Fruit fly (Drosophila melanogaster) whole organism, wandering third instar larva: Measurements from ENCODE around the gene bocks.

Experiments
- Abd-B ChIP-seq: fragments of >200 bp; optimal IDR thresholded peaks from 2 replicates; lab custom pipeline; 2017; ENCODE audit warnings: missing biosample characterization, missing genetic modification characterization
- CG32264 ChIP-seq: fragments of 200-800 bp; sonication (Bioruptor generic); optimal IDR thresholded peaks from 2 replicates; lab custom pipeline; 2016; ENCODE audit warnings: missing biosample characterization, missing genetic modification characterization
- CG9705 ChIP-seq: fragments of 200-800 bp; sonication (Bioruptor generic); optimal IDR thresholded peaks from 2 replicates; lab custom pipeline; 2018; ENCODE audit warnings: missing biosample characterization, mild to moderate bottlenecking, missing genetic modification characterization
- CrebA ChIP-seq: fragments of 200-800 bp; sonication (Bioruptor generic); optimal IDR thresholded peaks from 2 replicates; lab custom pipeline; 2016; ENCODE audit warnings: missing biosample characterization, mild to moderate bottlenecking, missing genetic modification characterization, borderline replicate concordance
- Dfd ChIP-seq: fragments of >200 bp; optimal IDR thresholded peaks from 2 replicates; lab custom pipeline; 2017; ENCODE audit warnings: missing biosample characterization, missing genetic modification characterization
- Dif ChIP-seq: fragments of 200-275, 200-300 bp; sonication (Bioruptor generic); optimal IDR thresholded peaks from 2 replicates; lab custom pipeline; 2018; ENCODE audit warnings: missing biosample characterization, missing genetic modification characterization; ENCODE audit not compliant: partially characterized antibody
- GATAd ChIP-seq: sonication (Bioruptor generic); optimal IDR thresholded peaks from 2 replicates; lab custom pipeline; 2016; ENCODE audit warnings: missing biosample characterization, missing genetic modification characterization
- HLH106 ChIP-seq: fragments of 200-800 bp; optimal IDR thresholded peaks from 3 replicates; lab custom pipeline; 2019; ENCODE audit warnings: missing biosample characterization, mild to moderate bottlenecking, missing genetic modification characterization, moderate library complexity
- Hnf4 ChIP-seq: fragments of 200-800 bp; sonication (Bioruptor generic); optimal IDR thresholded peaks from 2 replicates; lab custom pipeline; 2016; ENCODE audit warnings: missing biosample characterization, mild to moderate bottlenecking, missing genetic modification characterization
- Hr78 ChIP-seq: fragments of >200 bp; optimal IDR thresholded peaks from 2 replicates; lab custom pipeline; 2017; ENCODE audit warnings: missing biosample characterization, missing genetic modification characterization
- Hr83 ChIP-seq: fragments of 200-300 bp; sonication (Bioruptor generic); optimal IDR thresholded peaks from 2 replicates; lab custom pipeline; 2016; ENCODE audit warnings: missing biosample characterization, mild to moderate bottlenecking, missing genetic modification characterization, moderate library complexity; ENCODE audit not compliant: poor library complexity, severe bottlenecking
- Jra ChIP-seq: sonication (Bioruptor generic); optimal IDR thresholded peaks from 2 replicates; lab custom pipeline; 2016; ENCODE audit warnings: missing biosample characterization, missing genetic modification characterization
- Mio ChIP-seq: sonication (Bioruptor generic); optimal IDR thresholded peaks from 2 replicates; lab custom pipeline; 2016; ENCODE audit warnings: missing biosample characterization, missing genetic modification characterization
- Myc ChIP-seq: fragments of >200 bp; optimal IDR thresholded peaks from 2 replicates; lab custom pipeline; 2017
- N ChIP-seq: fragments of >200 bp; optimal IDR thresholded peaks from 2 replicates; lab custom pipeline; 2018; ENCODE audit warnings: missing biosample characterization, missing external identifiers, missing genetic modification characterization
- OdsH ChIP-seq: fragments of 200-800 bp; sonication (Bioruptor generic); optimal IDR thresholded peaks from 2 replicates; lab custom pipeline; 2016; ENCODE audit warnings: missing biosample characterization, mild to moderate bottlenecking, missing genetic modification characterization
- Rel ChIP-seq, 2 experiments: fragments of 200-800 bp; sonication (Bioruptor generic) in 1 of 2; optimal IDR thresholded peaks; 2 replicates in 1 of 2; 3 replicates in 1 of 2; lab custom pipeline; 2016 to 2019; ENCODE audit warnings: mild to moderate bottlenecking in 2 of 2, missing biosample characterization in 2 of 2, missing genetic modification characterization in 2 of 2, moderate library complexity in 1 of 2
- Sp1 ChIP-seq: fragments of 200-800 bp; sonication (Bioruptor generic); optimal IDR thresholded peaks from 3 replicates; lab custom pipeline; 2019; ENCODE audit warnings: missing biosample characterization, mild to moderate bottlenecking, missing genetic modification characterization, moderate library complexity
- Vsx2 ChIP-seq: fragments of 200-300, 225-300 bp; sonication (Bioruptor generic); optimal IDR thresholded peaks from 2 replicates; lab custom pipeline; 2018; ENCODE audit warnings: missing biosample characterization, missing genetic modification characterization; ENCODE audit not compliant: partially characterized antibody
- br ChIP-seq: fragments of 200-800 bp; sonication (Bioruptor generic); optimal IDR thresholded peaks from 2 replicates; lab custom pipeline; 2016; ENCODE audit warnings: missing biosample characterization, missing genetic modification characterization
- brk ChIP-seq: fragments of 200-800 bp; sonication (Bioruptor generic); optimal IDR thresholded peaks from 2 replicates; lab custom pipeline; 2016; ENCODE audit warnings: missing biosample characterization, mild to moderate bottlenecking, missing genetic modification characterization
- dl ChIP-seq, 2 experiments: fragments of 175-275, 200-275 bp in 1 of 2; fragments of 200-275 bp in 1 of 2; sonication (Bioruptor generic); optimal IDR thresholded peaks; lab custom pipeline; 2018; ENCODE audit warnings: mild to moderate bottlenecking in 2 of 2, missing biosample characterization in 2 of 2, missing genetic modification characterization in 2 of 2, moderate library complexity in 2 of 2; ENCODE audit not compliant: partially characterized antibody in 2 of 2, insufficient read depth in 1 of 2
- dmrt93B ChIP-seq: fragments of 200-800 bp; sonication (Bioruptor generic); optimal IDR thresholded peaks from 2 replicates; lab custom pipeline; 2018; ENCODE audit warnings: missing biosample characterization, mild to moderate bottlenecking, missing genetic modification characterization
- dsf ChIP-seq: sonication (Bioruptor generic); optimal IDR thresholded peaks from 2 replicates; lab custom pipeline; 2016; ENCODE audit warnings: missing biosample characterization, missing genetic modification characterization, borderline replicate concordance
- ey ChIP-seq: fragments of 200-800 bp; sonication (Bioruptor generic); optimal IDR thresholded peaks from 2 replicates; lab custom pipeline; 2016; ENCODE audit warnings: missing biosample characterization, missing genetic modification characterization
- foxo ChIP-seq, 2 experiments: fragments of 200-800 bp; sonication (Bioruptor generic); optimal IDR thresholded peaks; 2 replicates in 1 of 2; 3 replicates in 1 of 2; lab custom pipeline; 2016 to 2017; ENCODE audit warnings: missing biosample characterization in 2 of 2, missing genetic modification characterization in 2 of 2
- fru ChIP-seq: fragments of 200-800 bp; sonication (Bioruptor generic); optimal IDR thresholded peaks from 3 replicates; lab custom pipeline; 2016; ENCODE audit warnings: missing biosample characterization, mild to moderate bottlenecking, missing genetic modification characterization
- h ChIP-seq: fragments of 200-800 bp; sonication (Bioruptor generic); optimal IDR thresholded peaks from 3 replicates; lab custom pipeline; 2016; ENCODE audit warnings: missing biosample characterization, mild to moderate bottlenecking, missing genetic modification characterization
- jim ChIP-seq: fragments of 175-275, 200-325 bp; sonication (Bioruptor generic); optimal IDR thresholded peaks from 2 replicates; lab custom pipeline; 2016; ENCODE audit warnings: missing biosample characterization, mild to moderate bottlenecking, missing genetic modification characterization
- lola ChIP-seq: fragments of >200 bp; optimal IDR thresholded peaks from 2 replicates; lab custom pipeline; 2017; ENCODE audit warnings: missing biosample characterization, missing genetic modification characterization
- pan ChIP-seq: fragments of >200 bp; optimal IDR thresholded peaks from 2 replicates; lab custom pipeline; 2017
- psq ChIP-seq: fragments of 200-800 bp; sonication (Bioruptor generic); optimal IDR thresholded peaks from 3 replicates; lab custom pipeline; 2017; ENCODE audit warnings: missing biosample characterization, mild to moderate bottlenecking, missing genetic modification characterization, moderate library complexity
- rgr ChIP-seq: fragments of 200-800 bp; sonication (Bioruptor generic); optimal IDR thresholded peaks from 3 replicates; lab custom pipeline; 2016; ENCODE audit warnings: missing biosample characterization, mild to moderate bottlenecking, missing genetic modification characterization
- sage ChIP-seq: fragments of 200-800 bp; sonication (Bioruptor generic); optimal IDR thresholded peaks from 2 replicates; lab custom pipeline; 2016; ENCODE audit warnings: missing biosample characterization, mild to moderate bottlenecking, missing genetic modification characterization
- sv ChIP-seq: fragments of 200-800 bp; sonication (Bioruptor generic); optimal IDR thresholded peaks from 3 replicates; lab custom pipeline; 2016; ENCODE audit warnings: missing biosample characterization, missing genetic modification characterization
- tai ChIP-seq: sonication (Bioruptor generic); optimal IDR thresholded peaks from 2 replicates; lab custom pipeline; 2016; ENCODE audit warnings: missing biosample characterization, missing genetic modification characterization
- usp ChIP-seq: fragments of >200 bp; optimal IDR thresholded peaks from 2 replicates; lab custom pipeline; 2017; ENCODE audit warnings: missing biosample characterization, missing genetic modification characterization
- woc ChIP-seq: sonication (Bioruptor generic); optimal IDR thresholded peaks from 2 replicates; lab custom pipeline; 2016; ENCODE audit warnings: missing biosample characterization, mild to moderate bottlenecking, missing genetic modification characterization

The bocks gene

DNA sequence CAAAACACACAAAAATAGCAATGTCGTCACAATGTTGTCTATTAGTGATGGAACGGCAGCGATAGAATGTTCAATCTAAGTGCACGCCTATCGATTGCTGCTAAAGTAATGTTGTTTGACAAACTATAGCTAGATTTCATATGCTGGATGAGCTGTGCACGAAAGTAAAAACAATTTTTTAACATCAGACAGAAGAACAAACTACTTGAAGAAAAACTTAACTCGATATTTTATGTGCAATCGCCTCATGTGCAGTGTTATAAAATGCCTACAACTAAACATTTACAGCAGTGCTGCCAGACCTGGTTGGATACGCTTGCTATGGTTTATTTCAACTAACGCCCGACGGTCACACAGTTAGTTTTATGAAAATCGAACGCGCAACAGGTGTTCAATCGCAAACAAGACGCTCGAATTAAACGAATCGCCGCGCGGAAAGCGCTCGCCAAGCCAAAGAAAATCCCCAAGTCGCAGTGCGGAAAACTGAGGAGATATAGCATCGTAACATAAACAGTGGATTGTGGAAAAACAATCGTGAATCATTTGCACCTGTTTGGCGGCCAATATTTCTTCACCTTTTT, at the start of gene bocks, which contains the start of gene CG8312:
Gene bocks (minus strand): TSS at position 51 of the 581 bp plus-strand sequence.
Gene CG8312 (plus strand): TSS at position 358 of the 581 bp plus-strand sequence.
- peak; percentile 36 for TF ChIP-seq HLH106 (tag; lab: Kevin White, UChicago)
- no peak for TF ChIP-seq pan (lab: Kevin White, UChicago)
- TF ChIP-seq Mio (GFP tag; lab: Kevin White, UChicago): no peak
- no peak for TF ChIP-seq woc
- TF ChIP-seq Myc (lab: Kevin White, UChicago): peak; percentile 63
- no peak for TF ChIP-seq dmrt93B (GFP tag; lab: Kevin White, UChicago)
- TF ChIP-seq Abd-B (GFP tag; lab: Kevin White, UChicago): no peak
- no peak for TF ChIP-seq dsf (GFP tag; lab: Kevin White, UChicago)
- no peak for TF ChIP-seq Rel (GFP tag; optimal IDR thresholded peaks at IDR 0.05; lab: Kevin White, UChicago)
- TF ChIP-seq Rel (tag; optimal IDR thresholded peaks at IDR 0.05; lab: Kevin White, UChicago): peak; percentile 48
- TF ChIP-seq CG32264: no peak
- no peak for TF ChIP-seq OdsH
- TF ChIP-seq Dfd (GFP tag; lab: Kevin White, UChicago): no peak
- peak; percentile 31 for TF ChIP-seq Hr83 (GFP tag; lab: Kevin White, UChicago)
- TF ChIP-seq N (GFP tag; lab: Kevin White, UChicago): no peak
- no peak for TF ChIP-seq dl (GFP tag; optimal IDR thresholded peaks at IDR 0.05; lab: Kevin White, UChicago; ENCODE audit: insufficient read depth in 1 of 2, partially characterized antibody in 2 of 2)
- TF ChIP-seq h (GFP tag; lab: Kevin White, UChicago): peak; percentile 53
- no peak for TF ChIP-seq Dif (GFP tag; lab: Kevin White, UChicago)
- peak; percentile 22 for TF ChIP-seq CG9705
- TF ChIP-seq sage (GFP tag; lab: Kevin White, UChicago): no peak
- no peak for TF ChIP-seq lola (GFP tag; lab: Kevin White, UChicago)
- TF ChIP-seq fru (GFP tag; lab: Kevin White, UChicago): peak; percentile 65
- TF ChIP-seq sv (GFP tag; lab: Kevin White, UChicago): peak; percentile 27
- TF ChIP-seq Hnf4: peak; percentile 78
- no peak for TF ChIP-seq Hr78 (GFP tag; lab: Kevin White, UChicago)
- no peak for TF ChIP-seq psq (GFP tag; lab: Kevin White, UChicago)
- peak; percentile 63 for TF ChIP-seq br (GFP tag; lab: Kevin White, UChicago)
- peak in 1 of 2 experiments; percentile 46 for TF ChIP-seq foxo (GFP tag; optimal IDR thresholded peaks at IDR 0.05; lab: Kevin White, UChicago)
- TF ChIP-seq CrebA (GFP tag; lab: Kevin White, UChicago): no peak
- TF ChIP-seq Sp1 (GFP tag; lab: Kevin White, UChicago): peak; percentile 21
- TF ChIP-seq tai: no peak
- no peak for TF ChIP-seq Vsx2 (GFP tag; lab: Kevin White, UChicago)
- peak; percentile 42 for TF ChIP-seq rgr (GFP tag; lab: Kevin White, UChicago)
- no peak for TF ChIP-seq brk (GFP tag; lab: Kevin White, UChicago)
- TF ChIP-seq usp: no peak
- peak; percentile 80 for TF ChIP-seq Jra
- TF ChIP-seq jim: no peak
- TF ChIP-seq GATAd (GFP tag; lab: Kevin White, UChicago): no peak
- TF ChIP-seq ey (GFP tag; lab: Kevin White, UChicago): peak; percentile 25
- TF ChIP-seq, all 38 proteins: peak for 15

DNA sequence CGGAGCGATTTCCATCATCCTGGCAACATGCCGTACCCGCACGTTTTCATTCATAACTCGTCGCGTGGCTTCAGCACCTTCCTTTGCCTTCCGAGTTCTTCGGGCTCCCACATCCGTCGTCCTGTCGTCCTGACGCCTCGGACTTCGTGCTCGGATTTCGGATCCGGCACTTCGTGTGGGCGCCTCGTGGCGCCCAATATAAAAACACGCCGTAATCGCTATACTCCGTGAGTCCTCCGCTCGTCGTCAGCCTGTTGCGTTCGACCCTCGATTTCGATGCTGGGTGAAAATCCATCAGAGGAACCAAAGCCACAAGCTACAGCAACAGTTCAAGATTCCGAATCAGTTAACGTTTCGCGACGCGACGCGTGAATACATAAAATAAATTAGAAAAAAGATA, 49.5 kb upstream of the bocks start:
- no peak for TF ChIP-seq tai
- TF ChIP-seq N (GFP tag; lab: Kevin White, UChicago): no peak
- no peak for TF ChIP-seq brk (GFP tag; lab: Kevin White, UChicago)

DNA sequence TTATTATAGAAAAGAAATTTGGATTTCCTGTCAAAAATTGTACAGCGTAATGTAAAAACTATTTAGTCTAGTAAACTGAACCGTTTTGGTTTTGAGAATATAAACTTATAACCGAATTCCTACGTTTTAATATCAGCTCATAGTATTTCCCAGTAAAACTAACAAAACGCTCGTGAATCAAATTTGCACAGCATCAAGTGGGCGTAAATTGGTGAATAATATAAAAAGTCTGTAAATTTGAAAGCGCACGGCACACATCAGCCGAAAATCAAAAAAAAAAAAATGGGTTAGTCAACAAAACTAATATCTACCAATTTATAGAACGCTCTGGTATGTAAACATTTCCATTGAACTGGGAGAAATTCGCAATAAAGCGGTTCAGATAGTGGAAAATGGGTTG, 47.1 kb upstream of the bocks start, which contains the start of gene Dh44:
Gene Dh44 (plus strand): TSS at position 301 of the 400 bp plus-strand sequence.
- TF ChIP-seq dsf (GFP tag; lab: Kevin White, UChicago): no peak
- TF ChIP-seq N (GFP tag; lab: Kevin White, UChicago): no peak
- no peak for TF ChIP-seq Dfd (GFP tag; lab: Kevin White, UChicago)
- no peak for TF ChIP-seq Dif (GFP tag; lab: Kevin White, UChicago)
- no peak for TF ChIP-seq jim
- TF ChIP-seq CG9705: no peak
- TF ChIP-seq woc: no peak
- no peak for TF ChIP-seq usp
- TF ChIP-seq Sp1 (GFP tag; lab: Kevin White, UChicago): no peak
- no peak for TF ChIP-seq Hnf4
- TF ChIP-seq OdsH: no peak
- no peak for TF ChIP-seq GATAd (GFP tag; lab: Kevin White, UChicago)
- TF ChIP-seq Jra: no peak
- no peak for TF ChIP-seq Mio (GFP tag; lab: Kevin White, UChicago)
- TF ChIP-seq pan (lab: Kevin White, UChicago): no peak
- no peak for TF ChIP-seq Hr78 (GFP tag; lab: Kevin White, UChicago)
- no peak for TF ChIP-seq HLH106 (tag; lab: Kevin White, UChicago)
- no peak for TF ChIP-seq Myc (lab: Kevin White, UChicago)
